Fruit fly (Drosophila melanogaster): ENCODE measurements around the gene Rac1.

The Rac1 gene

dm6 chr3L:1258547-1258946 is 43.9 kb downstream of the Rac1 start (continued):
- TF ChIP-seq CG9932 (GFP tag; IDR thresholded peaks at IDR 0.05) (peak; percentile 51), cwo (GFP tag; optimal IDR thresholded peaks at IDR 0.05) (peak; percentile 61), knrl (GFP tag; IDR thresholded peaks at IDR 0.05; ENCODE audit: partially characterized antibody) (no peak), CG8944 (GFP tag; optimal IDR thresholded peaks at IDR 0.05) (no peak), hkb (optimal IDR thresholded peaks at IDR 0.05) (no peak), hkb (GFP tag; IDR thresholded peaks at IDR 0.05) (no peak), CG30020 (tag; optimal IDR thresholded peaks at IDR 0.05) (no peak), Adf1 (GFP tag; IDR thresholded peaks at IDR 0.05) (peak; percentile 36; the same call in 1 of the 2 replicates), CG31441 (GFP tag; IDR thresholded peaks at IDR 0.05) (no peak), CG17802 (tag; optimal IDR thresholded peaks at IDR 0.05) (no peak), fd3F (GFP tag; optimal IDR thresholded peaks at IDR 0.05) (peak; percentile 43), Trl (optimal IDR thresholded peaks at IDR 0.05) (no peak), Trl (GFP tag; optimal IDR thresholded peaks at IDR 0.05) (no peak), Atf-2 (GFP tag; optimal IDR thresholded peaks at IDR 0.05) (no peak), HLH4C (GFP tag; IDR thresholded peaks at IDR 0.05; ENCODE audit: partially characterized antibody) (no peak), Ravus (GFP tag; IDR thresholded peaks at IDR 0.05) (no peak), pum (GFP tag; optimal IDR thresholded peaks at IDR 0.05) (no peak), dysf (GFP tag; IDR thresholded peaks at IDR 0.05) (peak; percentile 62; the same call in 2 of the 3 replicates), luna (GFP tag; optimal IDR thresholded peaks at IDR 0.05) (no peak), nmo (GFP tag; optimal IDR thresholded peaks at IDR 0.05) (no peak), CG1233 (GFP tag; optimal IDR thresholded peaks at IDR 0.05) (peak; percentile 3), CG6272 (GFP tag; IDR thresholded peaks at IDR 0.05) (no peak), her (GFP tag; optimal IDR thresholded peaks at IDR 0.05) (no peak), Blimp-1 (GFP tag; optimal IDR thresholded peaks at IDR 0.05) (no peak), Optix (GFP tag; IDR thresholded peaks at IDR 0.05) (no peak), Hey (tag; optimal IDR thresholded peaks at IDR 0.05) (no peak), tna (GFP tag; IDR thresholded peaks at IDR 0.05; ENCODE audit: partially characterized antibody) (no peak), CG8388 (GFP tag; optimal IDR thresholded peaks at IDR 0.05) (no peak), Doc3 (GFP tag; IDR thresholded peaks at IDR 0.05; ENCODE audit: partially characterized antibody) (no peak), Asciz (GFP tag; optimal IDR thresholded peaks at IDR 0.05) (no peak), Nf-YB (GFP tag; optimal IDR thresholded peaks at IDR 0.05) (no peak), CG6689 (GFP tag; IDR thresholded peaks at IDR 0.05) (no peak), CG12744 (GFP tag; optimal IDR thresholded peaks at IDR 0.05) (no peak), CG7372 (GFP tag; IDR thresholded peaks at IDR 0.05) (no peak), disco-r (GFP tag; optimal IDR thresholded peaks at IDR 0.05) (no peak), Stat92E (GFP tag; optimal IDR thresholded peaks at IDR 0.05) (no peak), CG32767 (GFP tag; IDR thresholded peaks at IDR 0.05) (no peak), nau (GFP tag; optimal IDR thresholded peaks at IDR 0.05) (no peak), hth (optimal IDR thresholded peaks at IDR 0.05) (no peak), wdn (GFP tag; IDR thresholded peaks at IDR 0.05) (no peak), CG33213 (GFP tag; optimal IDR thresholded peaks at IDR 0.05) (no peak), CG30403 (GFP tag; optimal IDR thresholded peaks at IDR 0.05) (peak; percentile 18), pb (GFP tag; optimal IDR thresholded peaks at IDR 0.05) (no peak), CG7271 (tag; optimal IDR thresholded peaks at IDR 0.05) (no peak), NFAT (GFP tag; IDR thresholded peaks at IDR 0.05) (no peak), CG14860 (GFP tag; IDR thresholded peaks at IDR 0.05; ENCODE audit: partially characterized antibody) (no peak), kay (GFP tag; optimal IDR thresholded peaks at IDR 0.05) (no peak), slou (GFP tag; optimal IDR thresholded peaks at IDR 0.05) (no peak), chif (GFP tag; optimal IDR thresholded peaks at IDR 0.05) (no peak), CG7839 (tag; optimal IDR thresholded peaks at IDR 0.05) (peak; percentile 40), CG10147 (GFP tag; optimal IDR thresholded peaks at IDR 0.05) (peak; percentile 8), CG1024 (GFP tag; IDR thresholded peaks at IDR 0.05) (no peak)

Data from whole organism, embryonic.